Fruit fly (Drosophila melanogaster): Measurements from ENCODE around the gene CG44227.

CG44227 gene

DNA sequence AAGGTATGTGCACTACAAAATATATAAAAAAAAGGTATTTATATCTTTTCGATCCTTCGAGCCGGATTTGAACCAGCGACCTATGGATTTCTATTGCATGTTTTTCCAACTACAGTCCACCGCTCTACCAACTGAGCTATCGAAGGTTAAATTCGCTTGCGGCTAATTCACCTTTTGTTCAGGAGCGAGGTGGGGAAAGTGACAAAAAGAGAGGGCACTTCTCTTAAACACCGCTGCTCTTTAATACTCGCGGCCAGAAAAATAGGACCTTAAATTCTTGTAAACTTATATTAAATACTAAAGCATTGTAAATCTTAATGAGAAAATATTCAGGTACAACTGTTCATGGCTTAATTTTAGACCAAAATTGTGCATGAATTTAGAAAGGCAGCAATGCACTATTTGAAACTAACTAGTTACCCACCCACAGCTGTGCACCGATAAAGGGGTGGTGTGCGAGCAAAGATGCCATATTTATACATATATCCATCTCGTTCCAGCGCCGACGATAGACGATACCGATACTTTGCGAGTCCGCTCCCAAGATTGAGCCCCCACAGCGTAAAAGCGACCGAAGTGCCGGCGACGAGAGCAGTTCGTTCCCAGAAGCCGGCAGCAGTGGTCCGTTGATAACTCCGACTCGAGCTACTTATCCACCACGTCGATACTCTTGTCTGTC lies 15.8 kb downstream of the CG44227 start (continued):
- TF ChIP-seq CG12071 (GFP tag; optimal IDR thresholded peaks at IDR 0.05): peak; percentile 99
- peak; percentile 82 for TF ChIP-seq amos (GFP tag; IDR thresholded peaks at IDR 0.05; ENCODE audit: partially characterized antibody)
- TF ChIP-seq gsb-n (tag; optimal IDR thresholded peaks at IDR 0.05): peak; percentile 98
- peak; percentile 84 for TF ChIP-seq GATAe (GFP tag; conservative IDR thresholded peaks at IDR 0.05)
- TF ChIP-seq CG7963 (GFP tag; IDR thresholded peaks at IDR 0.05; ENCODE audit: partially characterized antibody): peak; percentile 73
- TF ChIP-seq slbo (GFP tag; IDR thresholded peaks at IDR 0.05): peak; percentile 96
- TF ChIP-seq dmrt99B (tag; optimal IDR thresholded peaks at IDR 0.05): peak; percentile 98
- TF ChIP-seq CG11093 (GFP tag; IDR thresholded peaks at IDR 0.05): peak; percentile 90
- TF ChIP-seq CG1602 (GFP tag; optimal IDR thresholded peaks at IDR 0.05): peak; percentile 96
- peak; percentile 96 for TF ChIP-seq CG15601 (tag; optimal IDR thresholded peaks at IDR 0.05)
- TF ChIP-seq CG9797 (GFP tag; optimal IDR thresholded peaks at IDR 0.05): peak; percentile 68
- TF ChIP-seq pb (GFP tag; optimal IDR thresholded peaks at IDR 0.05): peak; percentile 92
- TF ChIP-seq Dp (GFP tag; optimal IDR thresholded peaks at IDR 0.05): peak; percentile 38
- peak; percentile 98 for TF ChIP-seq CG12155 (GFP tag; optimal IDR thresholded peaks at IDR 0.05)
- TF ChIP-seq MESR4 (GFP tag; optimal IDR thresholded peaks at IDR 0.05): peak; percentile 81
- peak; percentile 91 for TF ChIP-seq shn (GFP tag; optimal IDR thresholded peaks at IDR 0.05)
- peak; percentile 98 for TF ChIP-seq dpn (GFP tag; optimal IDR thresholded peaks at IDR 0.05)
- TF ChIP-seq dati (GFP tag; IDR thresholded peaks at IDR 0.05): peak; percentile 94
- peak; percentile 96 for TF ChIP-seq Usf (GFP tag; optimal IDR thresholded peaks at IDR 0.05)
- peak; percentile 93 for TF ChIP-seq sug (tag; optimal IDR thresholded peaks at IDR 0.05)
- TF ChIP-seq schlank (tag; optimal IDR thresholded peaks at IDR 0.05): peak; percentile 96
- TF ChIP-seq Antp (GFP tag; optimal IDR thresholded peaks at IDR 0.05): peak; percentile 96
- TF ChIP-seq CG12299 (tag; optimal IDR thresholded peaks at IDR 0.05): peak; percentile 97
- TF ChIP-seq usp (GFP tag; optimal IDR thresholded peaks at IDR 0.05): no peak
- peak; percentile 53 to 81 for TF ChIP-seq insv (GFP tag; optimal IDR thresholded peaks at IDR 0.05)
- TF ChIP-seq Mrtf (GFP tag; IDR thresholded peaks at IDR 0.05): peak; percentile 93
- peak; percentile 95 for TF ChIP-seq ap (GFP tag; IDR thresholded peaks at IDR 0.05)
- TF ChIP-seq Adf1 (GFP tag; IDR thresholded peaks at IDR 0.05): peak; percentile 82
- peak; percentile 96 for TF ChIP-seq E2f1 (GFP tag; IDR thresholded peaks at IDR 0.05)
- peak; percentile 94 for TF ChIP-seq kah (GFP tag; optimal IDR thresholded peaks at IDR 0.05)
- peak; percentile 97 for TF ChIP-seq row (GFP tag; IDR thresholded peaks at IDR 0.05)
- TF ChIP-seq gsb (GFP tag; IDR thresholded peaks at IDR 0.05): peak; percentile 87
- peak; percentile 80 for TF ChIP-seq stwl (tag; optimal IDR thresholded peaks at IDR 0.05)
- TF ChIP-seq sens-2 (GFP tag; IDR thresholded peaks at IDR 0.05): peak; percentile 94
- peak; percentile 99 for TF ChIP-seq CG3281 (GFP tag; optimal IDR thresholded peaks at IDR 0.05)
- peak; percentile 66 for TF ChIP-seq Bgb (GFP tag; IDR thresholded peaks at IDR 0.05; ENCODE audit: partially characterized antibody)
- peak; percentile 97 for TF ChIP-seq lbe (GFP tag; optimal IDR thresholded peaks at IDR 0.05)
- peak in 1 of 2 experiments; percentile 89 for TF ChIP-seq Hr78 (GFP tag; optimal IDR thresholded peaks at IDR 0.05)
- TF ChIP-seq CG3163 (GFP tag; optimal IDR thresholded peaks at IDR 0.05): peak; percentile 100
- TF ChIP-seq h (optimal IDR thresholded peaks at IDR 0.05): no peak
- TF ChIP-seq CG11398 (GFP tag; optimal IDR thresholded peaks at IDR 0.05): peak; percentile 96
- TF ChIP-seq hkb (optimal IDR thresholded peaks at IDR 0.05): peak; percentile 31
- peak; percentile 99 for TF ChIP-seq hkb (GFP tag; IDR thresholded peaks at IDR 0.05)
- TF ChIP-seq CG8924 (tag; optimal IDR thresholded peaks at IDR 0.05): peak; percentile 99
- peak; percentile 97 for TF ChIP-seq org-1 (GFP tag; optimal IDR thresholded peaks at IDR 0.05)
- peak; percentile 98 for TF ChIP-seq CG13296 (GFP tag; optimal IDR thresholded peaks at IDR 0.05)
- peak; percentile 96 for TF ChIP-seq tgo (GFP tag; IDR thresholded peaks at IDR 0.05)
- TF ChIP-seq CG42726 (GFP tag; IDR thresholded peaks at IDR 0.05; ENCODE audit: partially characterized antibody): peak; percentile 84; the same call in 1 of the 2 replicates
- peak; percentile 96 for TF ChIP-seq nom (GFP tag; optimal IDR thresholded peaks at IDR 0.05)
- peak; percentile 98 for TF ChIP-seq Max (GFP tag; optimal IDR thresholded peaks at IDR 0.05)
